Worm (Caenorhabditis elegans) whole organism, late embryonic: ENCODE measurements around the gene K08D8.2.

ENCODE experiments used
- C38D4.7 ChIP-seq: fragments of 200-800 bp; sonication (Bioruptor generic); optimal IDR thresholded peaks from 2 replicates; lab custom pipeline; 2018; ENCODE audit warnings: mild to moderate bottlenecking, missing genetic modification characterization, moderate library complexity, missing compliant biosample characterization
- K02D7.2 ChIP-seq: sonication (generic microtip); optimal IDR thresholded peaks from 2 replicates; lab custom pipeline; 2017; ENCODE audit warnings: mild to moderate bottlenecking, missing genetic modification characterization, missing compliant biosample characterization
- K09A11.1 ChIP-seq: sonication (generic microtip); optimal IDR thresholded peaks from 2 replicates; lab custom pipeline; 2017; ENCODE audit warnings: antibody characterized with exemption, mild to moderate bottlenecking, missing genetic modification characterization, missing compliant biosample characterization; ENCODE audit not compliant: insufficient read depth
- Y22D7AL.16 ChIP-seq: sonication (generic microtip); optimal IDR thresholded peaks from 2 replicates; lab custom pipeline; 2016; ENCODE audit warnings: missing genetic modification characterization, missing compliant biosample characterization
- ama-1 ChIP-seq: fragments of 150-350 bp; optimal IDR thresholded peaks from 2 replicates; lab custom pipeline; 2014
- ceh-18 ChIP-seq: sonication (generic microtip); optimal IDR thresholded peaks from 2 replicates; lab custom pipeline; 2016; ENCODE audit warnings: missing genetic modification characterization, missing compliant biosample characterization
- ceh-19 ChIP-seq: fragments of 200-800 bp; sonication (Bioruptor generic); optimal IDR thresholded peaks from 2 replicates; lab custom pipeline; 2018; ENCODE audit warnings: mild to moderate bottlenecking, missing genetic modification characterization, missing compliant biosample characterization
- ceh-22 ChIP-seq: sonication (generic microtip); optimal IDR thresholded peaks from 2 replicates; lab custom pipeline; 2017; ENCODE audit warnings: missing biosample characterization, missing genetic modification characterization
- ceh-30 ChIP-seq: fragments of 150-350 bp; optimal IDR thresholded peaks from 2 replicates; lab custom pipeline; 2014; ENCODE audit warnings: missing biosample characterization, missing genetic modification characterization
- che-1 ChIP-seq: sonication (generic microtip); optimal IDR thresholded peaks from 2 replicates; lab custom pipeline; 2016; ENCODE audit warnings: mild to moderate bottlenecking, missing genetic modification characterization, missing compliant biosample characterization
- dmd-4 ChIP-seq: sonication (generic microtip); optimal IDR thresholded peaks from 2 replicates; lab custom pipeline; 2016; ENCODE audit warnings: borderline replicate concordance, missing genetic modification characterization, missing compliant biosample characterization
- dve-1 ChIP-seq: sonication (generic microtip); optimal IDR thresholded peaks from 2 replicates; lab custom pipeline; 2017; ENCODE audit warnings: antibody characterized with exemption, mild to moderate bottlenecking, missing genetic modification characterization, missing compliant biosample characterization
- elt-2 ChIP-seq: sonication (generic microtip); optimal IDR thresholded peaks from 2 replicates; lab custom pipeline; 2016; ENCODE audit warnings: missing genetic modification reagents, missing genetic modification characterization, missing compliant biosample characterization
- ets-4 ChIP-seq: sonication (generic microtip); optimal IDR thresholded peaks from 2 replicates; lab custom pipeline; 2016; ENCODE audit warnings: missing genetic modification characterization, missing compliant biosample characterization
- fax-1 ChIP-seq: sonication (generic microtip); optimal IDR thresholded peaks from 2 replicates; lab custom pipeline; 2016; ENCODE audit warnings: missing genotype, missing genetic modification characterization, missing compliant biosample characterization
- gmeb-2 ChIP-seq: sonication (generic microtip); optimal IDR thresholded peaks from 2 replicates; lab custom pipeline; 2016; ENCODE audit warnings: missing genetic modification characterization, inconsistent platforms, missing compliant biosample characterization
- hlh-6 ChIP-seq: sonication (generic microtip); optimal IDR thresholded peaks from 2 replicates; lab custom pipeline; 2016; ENCODE audit warnings: missing genotype, missing genetic modification characterization, missing compliant biosample characterization
- hlh-8 ChIP-seq: sonication (generic microtip); optimal IDR thresholded peaks from 2 replicates; lab custom pipeline; 2016; ENCODE audit warnings: missing genotype, missing genetic modification characterization, missing compliant biosample characterization
- lin-11 ChIP-seq: fragments of 200-800 bp; sonication (Bioruptor generic); optimal IDR thresholded peaks from 2 replicates; lab custom pipeline; 2018; ENCODE audit warnings: mild to moderate bottlenecking, missing genetic modification characterization, missing compliant biosample characterization
- madf-2 ChIP-seq: sonication (generic microtip); optimal IDR thresholded peaks from 2 replicates; lab custom pipeline; 2017; ENCODE audit warnings: missing genetic modification characterization, missing compliant biosample characterization
- nfya-1 ChIP-seq: sonication (generic microtip); optimal IDR thresholded peaks from 2 replicates; lab custom pipeline; 2017; ENCODE audit warnings: missing genetic modification characterization, mild to moderate bottlenecking, missing compliant biosample characterization, antibody characterized with exemption, moderate library complexity
- nhr-11 ChIP-seq: fragments of 150-350 bp; optimal IDR thresholded peaks from 2 replicates; lab custom pipeline; 2014; ENCODE audit warnings: missing biosample characterization, missing genetic modification characterization
- nhr-232 ChIP-seq: sonication (generic microtip); optimal IDR thresholded peaks from 2 replicates; lab custom pipeline; 2016; ENCODE audit warnings: missing genetic modification characterization, missing compliant biosample characterization
- npax-4 ChIP-seq: sonication (generic microtip); optimal IDR thresholded peaks from 2 replicates; lab custom pipeline; 2016; ENCODE audit warnings: missing genetic modification characterization, missing compliant biosample characterization
- pag-3 ChIP-seq: sonication (generic microtip); optimal IDR thresholded peaks from 2 replicates; lab custom pipeline; 2016; ENCODE audit warnings: missing compliant biosample characterization, missing genetic modification characterization, borderline replicate concordance
- pax-1 ChIP-seq: fragments of 150-350 bp; optimal IDR thresholded peaks from 2 replicates; lab custom pipeline; 2014; ENCODE audit warnings: missing biosample characterization, missing genetic modification characterization
- pha-2 ChIP-seq: sonication (generic microtip); optimal IDR thresholded peaks from 2 replicates; lab custom pipeline; 2017; ENCODE audit warnings: mild to moderate bottlenecking, missing genetic modification characterization, missing compliant biosample characterization
- pha-4 ChIP-seq: fragments of 150-350 bp; optimal IDR thresholded peaks from 2 replicates; lab custom pipeline; 2018; ENCODE audit warnings: missing biosample characterization, missing genetic modification reagents, missing genetic modification characterization
- ref-2 ChIP-seq: sonication (generic microtip); optimal IDR thresholded peaks from 2 replicates; lab custom pipeline; 2016; ENCODE audit warnings: missing genetic modification characterization, missing compliant biosample characterization
- sdc-2 ChIP-seq: sonication (generic microtip); optimal IDR thresholded peaks from 2 replicates; lab custom pipeline; 2016; ENCODE audit warnings: missing genotype, missing genetic modification characterization, missing compliant biosample characterization
- sox-2 ChIP-seq: fragments of 200-800 bp; sonication (Bioruptor generic); IDR thresholded peaks from 2 replicates; pipeline ENCODE4 v1.3.6; 2022; ENCODE audit warnings: missing genetic modification reagents, missing genetic modification characterization, missing compliant biosample characterization
- sox-4 ChIP-seq: sonication (generic microtip); optimal IDR thresholded peaks from 2 replicates; lab custom pipeline; 2017; ENCODE audit warnings: mild to moderate bottlenecking, missing genetic modification characterization, inconsistent platforms, missing compliant biosample characterization
- tbx-2 ChIP-seq: sonication (generic microtip); optimal IDR thresholded peaks from 2 replicates; lab custom pipeline; 2016; ENCODE audit warnings: missing genetic modification characterization, missing compliant biosample characterization
- tbx-7 ChIP-seq: sonication (generic microtip); optimal IDR thresholded peaks from 2 replicates; lab custom pipeline; 2016; ENCODE audit warnings: missing genotype, missing genetic modification characterization, missing compliant biosample characterization
- ttx-3 ChIP-seq: sonication (generic microtip); optimal IDR thresholded peaks from 2 replicates; lab custom pipeline; 2016; ENCODE audit warnings: missing genetic modification reagents, missing genetic modification characterization, missing compliant biosample characterization
- unc-42 ChIP-seq: sonication (generic microtip); optimal IDR thresholded peaks from 2 replicates; lab custom pipeline; 2016; ENCODE audit warnings: missing genotype, missing genetic modification characterization, missing compliant biosample characterization
- zip-5 ChIP-seq: sonication (generic microtip); optimal IDR thresholded peaks from 2 replicates; lab custom pipeline; 2016; ENCODE audit warnings: missing genetic modification characterization, missing compliant biosample characterization
- ztf-16 ChIP-seq: sonication (generic microtip); optimal IDR thresholded peaks from 2 replicates; lab custom pipeline; 2017; ENCODE audit warnings: missing genetic modification characterization, missing compliant biosample characterization

K08D8.2 gene

DNA sequence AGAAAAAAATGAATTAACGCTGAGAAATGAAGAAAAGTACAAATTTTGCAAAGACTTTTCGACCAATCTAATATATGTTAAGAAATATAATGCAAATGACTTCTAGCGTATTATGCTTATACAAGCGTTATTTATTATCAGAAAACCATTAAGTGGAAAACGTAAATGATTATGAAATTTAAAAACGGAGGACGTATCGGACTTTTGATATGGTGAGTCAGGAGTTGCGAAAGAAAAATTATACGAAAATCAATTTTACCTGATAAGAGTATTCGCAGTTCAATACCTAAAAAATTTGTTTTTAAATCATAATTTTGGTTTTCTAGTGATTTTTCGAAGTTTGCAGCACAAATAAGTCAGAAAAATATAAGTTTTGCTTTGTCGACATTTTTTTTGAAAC, 26.3 kb upstream of the K08D8.2 start:
- TF ChIP-seq fax-1 (tag; lab: Kevin White, UChicago) (no peak), pag-3 (no peak), madf-2 (tag; lab: Kevin White, UChicago) (no peak), ceh-19 (no peak), zip-5 (tag; lab: Kevin White, UChicago) (no peak), tbx-2 (tag; lab: Kevin White, UChicago) (no peak), K09A11.1 (no peak), sox-4 (tag; lab: Kevin White, UChicago) (no peak), npax-4 (tag; lab: Kevin White, UChicago) (no peak), unc-42 (no peak), ref-2 (tag; lab: Kevin White, UChicago) (no peak), lin-11 (tag; lab: Kevin White, UChicago) (no peak), nfya-1 (tag; lab: Kevin White, UChicago) (no peak), pax-1 (tag; lab: Kevin White, UChicago) (no peak), ceh-18 (tag; lab: Kevin White, UChicago) (no peak), ceh-22 (no peak), pha-4 (tag; lab: Kevin White, UChicago) (no peak), hlh-8 (tag; lab: Kevin White, UChicago) (no peak)

DNA sequence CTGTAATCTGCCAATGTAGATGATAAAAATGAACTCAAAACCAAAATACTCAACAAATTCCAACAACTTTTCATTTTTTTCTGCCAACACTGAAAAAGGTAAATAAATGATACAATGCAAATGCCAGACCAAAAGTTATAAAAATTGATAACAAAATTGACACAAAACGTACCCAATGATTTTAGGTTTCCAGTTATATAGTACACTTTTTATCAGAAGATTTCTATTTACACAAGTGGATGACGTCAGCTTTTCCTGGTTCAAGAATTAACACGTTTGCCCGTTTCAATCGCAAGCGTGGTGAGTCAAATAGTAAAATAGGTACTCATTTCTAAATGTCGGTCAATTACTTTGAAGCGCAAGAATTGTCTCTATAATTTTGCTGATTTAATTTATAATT, 23.3 kb upstream of the K08D8.2 start, which contains the start of gene ZK896.5:
Gene ZK896.5, minus strand, starts transcription at position 89 of the 400 bp plus-strand sequence.
- TF ChIP-seq nhr-11 (tag; lab: Kevin White, UChicago) (no peak), elt-2 (tag; lab: Kevin White, UChicago) (peak; percentile 3)

DNA sequence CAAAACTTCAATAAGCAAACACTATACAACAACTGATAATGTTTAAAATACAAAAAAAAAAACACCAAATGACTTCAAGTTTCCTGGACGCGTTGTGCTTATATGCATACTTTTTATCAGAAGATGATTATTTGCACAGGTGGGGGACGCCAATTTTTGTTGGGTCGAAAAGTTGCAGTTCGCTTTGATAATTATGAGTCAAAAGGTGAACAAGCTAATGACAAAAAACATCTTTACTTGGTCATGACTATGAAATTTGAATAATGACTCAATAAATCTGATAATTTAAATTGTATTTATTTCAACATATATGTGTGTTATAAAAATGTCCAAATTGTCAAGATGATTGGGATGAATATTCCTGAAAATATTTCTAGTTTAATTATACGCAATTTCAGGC, 19.7 kb upstream of the K08D8.2 start, which contains the start of gene ZK896.4:
Gene ZK896.4, minus strand, starts transcription at position 101 of the 400 bp plus-strand sequence.
- TF ChIP-seq ama-1 (lab: Kevin White, UChicago), result no peak
- TF ChIP-seq ttx-3, result no peak
- no peak for TF ChIP-seq dmd-4 (tag; lab: Kevin White, UChicago)
- TF ChIP-seq tbx-7 (tag; lab: Kevin White, UChicago), result no peak
- TF ChIP-seq pax-1 (tag; lab: Kevin White, UChicago), result no peak
- TF ChIP-seq gmeb-2 (tag; lab: Kevin White, UChicago), result no peak
- no peak for TF ChIP-seq ets-4
- TF ChIP-seq pha-2 (tag; lab: Kevin White, UChicago), result no peak
- TF ChIP-seq ztf-16 (tag; lab: Kevin White, UChicago), result no peak
- TF ChIP-seq che-1, result no peak
- TF ChIP-seq sox-2, result no peak

DNA sequence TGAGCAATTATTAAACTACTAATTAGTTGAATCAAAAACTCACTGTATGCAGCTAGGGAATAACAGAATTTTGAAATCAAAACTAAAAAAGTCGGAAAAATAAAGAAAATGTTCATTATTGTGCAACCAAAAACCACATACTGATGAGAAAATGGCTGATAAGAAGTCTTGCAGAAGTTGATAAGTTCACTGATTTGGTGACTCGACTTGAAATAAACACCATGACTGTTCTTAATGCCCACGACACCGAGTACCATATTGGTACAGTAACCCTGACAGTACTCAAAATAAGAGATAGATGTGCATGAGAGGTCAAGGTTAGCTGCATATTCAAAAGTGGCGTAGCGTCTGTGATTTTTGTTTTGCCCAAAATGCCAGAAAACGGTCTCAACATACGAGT, 16.8 kb upstream of the K08D8.2 start:
- TF ChIP-seq sdc-2 (tag; lab: Kevin White, UChicago) (no peak), hlh-6 (no peak), nhr-232 (tag; lab: Kevin White, UChicago) (no peak), fax-1 (tag; lab: Kevin White, UChicago) (no peak), C38D4.7 (GFP tag; lab: Kevin White, UChicago) (no peak), K02D7.2 (no peak), ceh-30 (tag; lab: Kevin White, UChicago) (no peak), Y22D7AL.16 (tag; lab: Kevin White, UChicago) (no peak), dve-1 (tag; lab: Kevin White, UChicago) (no peak)
